Fruit fly (Drosophila melanogaster) whole organism, embryonic: ENCODE results near the gene CG7006.

Source experiments
- Abd-B ChIP-seq: fragments of 200-800 bp; sonication (Bioruptor generic); optimal IDR thresholded peaks from 2 replicates; lab custom pipeline; 2018; ENCODE audit warnings: missing biosample characterization, mild to moderate bottlenecking, missing genetic modification characterization, moderate library complexity
- Atf-2 ChIP-seq: fragments of 200-800 bp; sonication (Bioruptor generic); optimal IDR thresholded peaks from 2 replicates; lab custom pipeline; 2016; ENCODE audit warnings: missing biosample characterization, missing genetic modification characterization
- CG10979 ChIP-seq: fragments of 200-800 bp; sonication (Bioruptor generic); optimal IDR thresholded peaks from 2 replicates; lab custom pipeline; 2018; ENCODE audit warnings: missing biosample characterization, mild to moderate bottlenecking, missing genetic modification characterization, moderate library complexity
- CG12071 ChIP-seq: fragments of 200-800 bp; sonication (Bioruptor generic); optimal IDR thresholded peaks from 3 replicates; lab custom pipeline; 2018; ENCODE audit warnings: missing biosample characterization, mild to moderate bottlenecking, missing genetic modification characterization
- CG12391 ChIP-seq: fragments of 200-800 bp; sonication (Bioruptor generic); optimal IDR thresholded peaks from 3 replicates; lab custom pipeline; 2018; ENCODE audit warnings: missing biosample characterization, mild to moderate bottlenecking, missing genetic modification characterization, moderate library complexity
- CG14667 ChIP-seq: fragments of 200-800 bp; sonication (Bioruptor generic); IDR thresholded peaks from 2 replicates; pipeline ENCODE4 v1.3.6; 2022; ENCODE audit warnings: missing biosample characterization, missing genetic modification characterization
- CG17186 ChIP-seq: fragments of 200-800 bp; sonication (Bioruptor generic); optimal IDR thresholded peaks from 3 replicates; lab custom pipeline; 2017; ENCODE audit warnings: missing biosample characterization, missing genetic modification reagents, missing genetic modification characterization
- CG17359 ChIP-seq: fragments of 200-800 bp; sonication (Bioruptor generic); optimal IDR thresholded peaks from 3 replicates; lab custom pipeline; 2018; ENCODE audit warnings: missing biosample characterization, mild to moderate bottlenecking, missing genetic modification characterization, moderate library complexity
- CG17612 ChIP-seq: fragments of 200-800 bp; sonication (Bioruptor generic); IDR thresholded peaks from 2 replicates; pipeline ENCODE4 v1.3.6; 2022; ENCODE audit warnings: missing biosample characterization, missing genetic modification characterization
- CG30403 ChIP-seq: fragments of 200-800 bp; sonication (Bioruptor generic); optimal IDR thresholded peaks from 3 replicates; lab custom pipeline; 2016; ENCODE audit warnings: missing biosample characterization, missing genetic modification characterization
- CG34224 ChIP-seq: fragments of 200-800 bp; sonication (Bioruptor generic); IDR thresholded peaks from 3 replicates; pipeline ENCODE4 v1.3.6; 2022; ENCODE audit warnings: missing biosample characterization, missing genetic modification characterization; ENCODE audit not compliant: partially characterized antibody
- CG3847 ChIP-seq: fragments of 200-800 bp; sonication (Bioruptor generic); IDR thresholded peaks from 2 replicates; pipeline ENCODE4 v1.3.6; 2022; ENCODE audit warnings: missing biosample characterization, missing genetic modification characterization
- CG6689 ChIP-seq: fragments of 200-800 bp; sonication (Bioruptor generic); IDR thresholded peaks from 2 replicates; pipeline ENCODE4 v1.3.6; 2022; ENCODE audit warnings: missing biosample characterization, missing genetic modification characterization
- CG9797 ChIP-seq: fragments of 200-800 bp; sonication (Bioruptor generic); optimal IDR thresholded peaks from 3 replicates; lab custom pipeline; 2018; ENCODE audit warnings: missing biosample characterization, mild to moderate bottlenecking, missing genetic modification characterization
- Dad ChIP-seq: fragments of 200-800 bp; sonication (Bioruptor generic); optimal IDR thresholded peaks from 3 replicates; lab custom pipeline; 2016; ENCODE audit warnings: missing biosample characterization, missing genetic modification characterization
- Drgx ChIP-seq: fragments of 200-800 bp; sonication (Bioruptor generic); IDR thresholded peaks from 2 replicates; pipeline ENCODE4 v1.3.6; 2022; ENCODE audit warnings: missing biosample characterization, missing genetic modification characterization
- Max ChIP-seq: fragments of 200-800 bp; sonication (Bioruptor generic); optimal IDR thresholded peaks from 2 replicates; lab custom pipeline; 2016; ENCODE audit warnings: missing biosample characterization, mild to moderate bottlenecking, missing genetic modification characterization
- Myb ChIP-seq: fragments of 200-800 bp; sonication (Bioruptor generic); optimal IDR thresholded peaks from 2 replicates; lab custom pipeline; 2016; ENCODE audit warnings: missing biosample characterization, missing genetic modification characterization
- NK7.1 ChIP-seq: fragments of 200-800 bp; sonication (Bioruptor generic); optimal IDR thresholded peaks from 3 replicates; lab custom pipeline; 2016; ENCODE audit warnings: missing biosample characterization, missing genetic modification characterization
- Optix ChIP-seq: fragments of 200-800 bp; sonication (Bioruptor generic); IDR thresholded peaks from 3 replicates; pipeline ENCODE4 v1.3.6; 2022; ENCODE audit warnings: missing biosample characterization, missing genetic modification characterization
- Pdp1 ChIP-seq, 2 experiments: fragments of 200-800 bp; sonication (Bioruptor generic); optimal IDR thresholded peaks; 3 replicates each; lab custom pipeline; 2016; ENCODE audit warnings: missing biosample characterization in 2 of 2, missing genetic modification characterization in 2 of 2, mild to moderate bottlenecking in 1 of 2, moderate library complexity in 1 of 2
- Ptx1 ChIP-seq: fragments of 200-800 bp; sonication (Bioruptor generic); IDR thresholded peaks from 2 replicates; pipeline ENCODE4 v1.3.6; 2022; ENCODE audit warnings: missing biosample characterization, missing genetic modification characterization
- Side ChIP-seq: fragments of 200-800 bp; sonication (Bioruptor generic); optimal IDR thresholded peaks from 2 replicates; lab custom pipeline; 2016; ENCODE audit warnings: missing biosample characterization, missing genetic modification characterization
- Sox102F ChIP-seq: fragments of 200-800 bp; sonication (Bioruptor generic); optimal IDR thresholded peaks from 2 replicates; lab custom pipeline; 2018; ENCODE audit warnings: missing biosample characterization, mild to moderate bottlenecking, missing genetic modification characterization, moderate library complexity
- Ssrp ChIP-seq: fragments of 200-800 bp; sonication (Bioruptor generic); optimal IDR thresholded peaks from 2 replicates; lab custom pipeline; 2018; ENCODE audit warnings: missing biosample characterization, mild to moderate bottlenecking, missing genetic modification characterization, moderate library complexity
- Xbp1 ChIP-seq: fragments of 200-800 bp; sonication (Bioruptor generic); optimal IDR thresholded peaks from 3 replicates; lab custom pipeline; 2016; ENCODE audit warnings: missing biosample characterization, mild to moderate bottlenecking, missing genetic modification characterization
- bigmax ChIP-seq: fragments of 200-800 bp; sonication (Bioruptor generic); optimal IDR thresholded peaks from 2 replicates; lab custom pipeline; 2018; ENCODE audit warnings: missing biosample characterization, mild to moderate bottlenecking, missing genetic modification characterization
- bsh ChIP-seq, 2 experiments: fragments of 200-800 bp; sonication (Bioruptor generic); optimal IDR thresholded peaks; 2 replicates each; lab custom pipeline; 2017 to 2018; ENCODE audit warnings: mild to moderate bottlenecking in 2 of 2, missing biosample characterization in 2 of 2, missing genetic modification characterization in 2 of 2, moderate library complexity in 1 of 2
- chinmo ChIP-seq: fragments of 200-800 bp; sonication (Bioruptor generic); IDR thresholded peaks from 4 replicates; pipeline ENCODE4 v1.3.6; 2022; ENCODE audit warnings: missing biosample characterization, missing genetic modification characterization; ENCODE audit not compliant: partially characterized antibody
- dati ChIP-seq: fragments of 200-800 bp; sonication (Bioruptor generic); IDR thresholded peaks from 2 replicates; pipeline ENCODE4 v1.3.6; 2022; ENCODE audit warnings: missing biosample characterization, missing genetic modification characterization
- ewg ChIP-seq: fragments of 200-800 bp; sonication (Bioruptor generic); optimal IDR thresholded peaks from 3 replicates; lab custom pipeline; 2017; ENCODE audit warnings: mild to moderate bottlenecking, missing biosample characterization, missing genetic modification reagents, missing genetic modification characterization
- fd96Cb ChIP-seq: fragments of 200-800 bp; sonication (Bioruptor generic); optimal IDR thresholded peaks from 2 replicates; lab custom pipeline; 2018; ENCODE audit warnings: missing biosample characterization, mild to moderate bottlenecking, missing genetic modification characterization, moderate library complexity
- lmd ChIP-seq: fragments of 200-800 bp; sonication (Bioruptor generic); IDR thresholded peaks from 2 replicates; pipeline ENCODE4 v1.3.6; 2022; ENCODE audit warnings: missing biosample characterization, missing genetic modification characterization
- luna ChIP-seq: fragments of 200-800 bp; sonication (Bioruptor generic); optimal IDR thresholded peaks from 2 replicates; lab custom pipeline; 2016; ENCODE audit warnings: missing biosample characterization, missing genetic modification characterization
- nerfin-2 ChIP-seq: fragments of 200-800 bp; sonication (Bioruptor generic); IDR thresholded peaks from 2 replicates; pipeline ENCODE4 v1.3.6; 2022; ENCODE audit warnings: missing biosample characterization, missing genetic modification characterization; ENCODE audit not compliant: partially characterized antibody
- onecut ChIP-seq: fragments of 200-800 bp; sonication (Bioruptor generic); IDR thresholded peaks from 2 replicates; pipeline ENCODE4 v1.3.6; 2022; ENCODE audit warnings: missing biosample characterization, missing genetic modification characterization
- pan ChIP-seq, 4 experiments: fragments of >200 bp in 3 of 4; fragments of 200-800 bp in 1 of 4; sonication (Bioruptor generic) in 1 of 4; optimal IDR thresholded peaks in 3 of 4; IDR thresholded peaks in 1 of 4; 2 replicates each; pipeline versions ENCODE4 v1.3.6 to Lab custom; 2017 to 2022; ENCODE audit warnings: missing biosample characterization in 2 of 4, missing genetic modification characterization in 2 of 4, mixed read lengths in 1 of 4
- pb ChIP-seq: fragments of 200-800 bp; sonication (Bioruptor generic); optimal IDR thresholded peaks from 3 replicates; lab custom pipeline; 2016; ENCODE audit warnings: missing biosample characterization, missing genetic modification characterization
- phol ChIP-seq: fragments of 200-800 bp; sonication (Bioruptor generic); optimal IDR thresholded peaks from 3 replicates; lab custom pipeline; 2018; ENCODE audit warnings: missing biosample characterization, mild to moderate bottlenecking, missing genetic modification characterization, moderate library complexity
- prd ChIP-seq, 3 experiments: fragments of >200 bp in 2 of 3; fragments of 200-800 bp in 1 of 3; sonication (Bioruptor generic) in 1 of 3; optimal IDR thresholded peaks in 2 of 3; IDR thresholded peaks in 1 of 3; 2 replicates in 2 of 3; 3 replicates in 1 of 3; pipeline versions ENCODE4 v1.3.6 to Lab custom; 2017 to 2022; ENCODE audit warnings: missing biosample characterization in 1 of 3, missing genetic modification characterization in 1 of 3
- row ChIP-seq: fragments of 200-800 bp; sonication (Bioruptor generic); IDR thresholded peaks from 3 replicates; pipeline ENCODE4 v1.3.6; 2022; ENCODE audit warnings: missing biosample characterization, missing genetic modification characterization
- sens ChIP-seq: fragments of 200-800 bp; sonication (Bioruptor generic); peaks from one replicate; lab custom pipeline; 2016; ENCODE audit warnings: missing biosample characterization, missing genetic modification characterization
- sr ChIP-seq: fragments of 200-800 bp; sonication (Bioruptor generic); IDR thresholded peaks from 3 replicates; pipeline ENCODE4 v1.3.6; 2022; ENCODE audit warnings: missing biosample characterization, missing genetic modification characterization
- wek ChIP-seq: fragments of 200-800 bp; sonication (Bioruptor generic); optimal IDR thresholded peaks from 3 replicates; lab custom pipeline; 2018; ENCODE audit warnings: missing biosample characterization, mild to moderate bottlenecking, missing genetic modification characterization, moderate library complexity
- wor ChIP-seq: fragments of 200-800 bp; sonication (Bioruptor generic); IDR thresholded peaks from 2 replicates; pipeline ENCODE4 v1.3.6; 2022; ENCODE audit warnings: missing biosample characterization, missing genetic modification characterization
- zfh1 ChIP-seq: fragments of 200-800 bp; sonication (Bioruptor generic); IDR thresholded peaks from 3 replicates; pipeline ENCODE4 v1.3.6; 2022; ENCODE audit warnings: missing biosample characterization, missing genetic modification characterization

CG7006 gene

dm6 chr3R:24876843-24877457 is 26.5 kb downstream of the CG7006 start, which contains the start of the genes CG11089 and CG31381 (continued):
- TF ChIP-seq Dad (GFP tag; lab: Kevin White, UChicago) (no peak), ewg (GFP tag; lab: Kevin White, UChicago) (no peak), Side (GFP tag; lab: Kevin White, UChicago) (no peak), nerfin-2 (GFP tag; lab: Robert Waterston, UW) (no peak), CG12391 (tag; lab: Kevin White, UChicago) (peak; percentile 61), Atf-2 (GFP tag; lab: Kevin White, UChicago) (no peak), lmd (GFP tag; lab: Robert Waterston, UW) (no peak), CG12071 (no peak), NK7.1 (no peak), Optix (GFP tag; lab: Robert Waterston, UW) (no peak), CG17186 (GFP tag; lab: Kevin White, UChicago) (no peak), dati (GFP tag; lab: Robert Waterston, UW) (no peak), pan (optimal IDR thresholded peaks at IDR 0.05; lab: Kevin White, UChicago) (no peak), pan (GFP tag; optimal IDR thresholded peaks at IDR 0.05 in 1 of 2, IDR thresholded peaks at IDR 0.05 in 1 of 2) (no peak), CG14667 (GFP tag; lab: Robert Waterston, UW) (no peak), pb (no peak), luna (GFP tag; lab: Kevin White, UChicago) (no peak), Abd-B (GFP tag; lab: Kevin White, UChicago) (no peak), wor (GFP tag; lab: Robert Waterston, UW) (no peak), onecut (GFP tag; lab: Robert Waterston, UW) (no peak)

- no peak for TF ChIP-seq wek (GFP tag; lab: Kevin White, UChicago)
- TF ChIP-seq chinmo (GFP tag; lab: Robert Waterston, UW): 0 out of 4 replicates have a peak, but pooled peaks have one; percentile 37
- TF ChIP-seq Max (GFP tag; lab: Kevin White, UChicago): no peak
- TF ChIP-seq sr (GFP tag; lab: Robert Waterston, UW): peak; percentile 53
- TF ChIP-seq Pdp1 (GFP tag; optimal IDR thresholded peaks at IDR 0.05; lab: Kevin White, UChicago): peak in 1 of 2 experiments; percentile 5
- TF ChIP-seq CG3847 (GFP tag; lab: Robert Waterston, UW): no peak
- TF ChIP-seq CG9797 (GFP tag; lab: Kevin White, UChicago): no peak
- no peak for TF ChIP-seq bigmax (GFP tag; lab: Kevin White, UChicago)
- TF ChIP-seq, all 482 proteins: peak for 3
These were observed 28.2 kb downstream of the CG7006 start for dm6 chr3R:24878655-24879054.

dm6 chr3R:24886470-24886869 is 36.0 kb downstream of the CG7006 start:
- TF ChIP-seq Myb: no peak
- TF ChIP-seq Drgx (GFP tag; lab: Robert Waterston, UW): peak; percentile 47
- peak; percentile 58 for TF ChIP-seq Sox102F
- TF ChIP-seq CG10979 (tag; lab: Kevin White, UChicago): peak; percentile 17
- 0 out of 2 replicates have a peak, but pooled peaks have one; percentile 16 for TF ChIP-seq Ptx1 (GFP tag; lab: Robert Waterston, UW)
- TF ChIP-seq CG17612: no peak
- TF ChIP-seq CG34224 (GFP tag; lab: Robert Waterston, UW): no peak
- peak; percentile 9 for TF ChIP-seq Ssrp (tag; lab: Kevin White, UChicago)
- no peak for TF ChIP-seq prd (optimal IDR thresholded peaks at IDR 0.05; lab: Kevin White, UChicago)
- TF ChIP-seq prd (GFP tag; IDR thresholded peaks at IDR 0.05; lab: Robert Waterston, UW): no peak
- TF ChIP-seq Xbp1 (GFP tag; lab: Kevin White, UChicago): peak; percentile 1
- no peak for TF ChIP-seq CG30403 (GFP tag; lab: Kevin White, UChicago)
- peak; percentile 27 for TF ChIP-seq phol (tag; lab: Kevin White, UChicago)
- TF ChIP-seq fd96Cb (tag; lab: Kevin White, UChicago): peak; percentile 7
- peak; percentile 17; the same call in 1 of the 2 replicates for TF ChIP-seq CG6689 (GFP tag; lab: Robert Waterston, UW)
- TF ChIP-seq sens (GFP tag; lab: Kevin White, UChicago): peak; percentile 54
- peak; percentile 50 for TF ChIP-seq CG17359 (tag; lab: Kevin White, UChicago)
- peak; percentile 19; the same call in 1 of the 2 replicates for TF ChIP-seq lmd (GFP tag; lab: Robert Waterston, UW)
- peak in 1 of 2 experiments; percentile 26 for TF ChIP-seq bsh (GFP tag; optimal IDR thresholded peaks at IDR 0.05; lab: Kevin White, UChicago)
- 0 out of 3 replicates have a peak, but pooled peaks have one; percentile 5 for TF ChIP-seq row
- 0 out of 3 replicates have a peak, but pooled peaks have one; percentile 8 for TF ChIP-seq zfh1
